Worm (Caenorhabditis elegans): ENCODE measurements around the gene T28D6.4.

DNA sequence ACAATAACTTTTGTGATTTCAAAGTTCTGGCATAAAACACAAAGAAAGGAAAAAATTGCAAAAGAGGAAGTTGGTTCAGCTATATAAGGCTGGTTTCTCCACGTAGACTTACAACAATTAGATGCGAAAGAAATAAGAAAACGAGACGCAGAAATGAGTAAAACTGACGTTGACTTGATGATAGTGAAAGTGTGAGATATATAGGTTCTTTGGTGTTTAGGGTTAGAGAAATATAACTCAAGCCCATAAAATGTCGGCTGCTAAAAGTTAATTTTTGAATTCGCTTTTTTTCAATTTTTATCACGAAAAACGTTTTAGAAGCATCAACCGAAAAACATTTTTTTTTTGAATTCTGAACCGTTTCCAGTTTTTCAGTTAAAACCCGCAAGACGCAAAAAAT is 18.2 kb downstream of the T28D6.4 start:
- TF ChIP-seq tab-1 (GFP tag; IDR thresholded peaks at IDR 0.05) (no peak), ztf-23 (GFP tag; IDR thresholded peaks at IDR 0.05) (no peak)
